Worm (Caenorhabditis elegans) whole organism, late embryonic: Measurements from ENCODE around the gene F35B3.3.

ENCODE experiments used
- C08G9.2 ChIP-seq: sonication (generic microtip); optimal IDR thresholded peaks from 2 replicates; lab custom pipeline; 2016; ENCODE audit warnings: mild to moderate bottlenecking, missing genetic modification characterization, moderate library complexity, missing compliant biosample characterization
- F13H6.1 ChIP-seq: sonication (generic microtip); optimal IDR thresholded peaks from 2 replicates; lab custom pipeline; 2016; ENCODE audit warnings: missing genetic modification characterization, missing compliant biosample characterization
- T23F11.4 ChIP-seq: fragments of 200-800 bp; sonication (Bioruptor generic); optimal IDR thresholded peaks from 2 replicates; lab custom pipeline; 2018; ENCODE audit warnings: mild to moderate bottlenecking, missing genetic modification characterization, missing compliant biosample characterization
- Y22D7AL.16 ChIP-seq: sonication (generic microtip); optimal IDR thresholded peaks from 2 replicates; lab custom pipeline; 2016; ENCODE audit warnings: missing genetic modification characterization, missing compliant biosample characterization
- ama-1 ChIP-seq: fragments of 150-350 bp; optimal IDR thresholded peaks from 2 replicates; lab custom pipeline; 2014
- ceh-14 ChIP-seq: sonication (generic microtip); optimal IDR thresholded peaks from 2 replicates; lab custom pipeline; 2016; ENCODE audit warnings: missing genotype, missing genetic modification characterization, missing compliant biosample characterization
- ceh-18 ChIP-seq: sonication (generic microtip); optimal IDR thresholded peaks from 2 replicates; lab custom pipeline; 2016; ENCODE audit warnings: missing genetic modification characterization, missing compliant biosample characterization
- ceh-22 ChIP-seq: sonication (generic microtip); optimal IDR thresholded peaks from 2 replicates; lab custom pipeline; 2017; ENCODE audit warnings: missing biosample characterization, missing genetic modification characterization
- ceh-24 ChIP-seq: sonication (generic microtip); optimal IDR thresholded peaks from 2 replicates; lab custom pipeline; 2016; ENCODE audit warnings: mild to moderate bottlenecking, missing genetic modification characterization, missing compliant biosample characterization
- ceh-31 ChIP-seq: sonication (generic microtip); optimal IDR thresholded peaks from 2 replicates; lab custom pipeline; 2016; ENCODE audit warnings: missing genetic modification characterization, missing compliant biosample characterization
- ceh-34 ChIP-seq: sonication (generic microtip); optimal IDR thresholded peaks from 2 replicates; lab custom pipeline; 2016; ENCODE audit warnings: mild to moderate bottlenecking, missing genetic modification characterization, missing compliant biosample characterization
- ceh-45 ChIP-seq: fragments of 200-800 bp; sonication (Bioruptor generic); IDR thresholded peaks from 2 replicates; pipeline ENCODE4 v1.3.6; 2022; ENCODE audit warnings: missing genetic modification reagents, missing genetic modification characterization, missing compliant biosample characterization
- ceh-48 ChIP-seq: sonication (generic microtip); optimal IDR thresholded peaks from 2 replicates; lab custom pipeline; 2016; ENCODE audit warnings: missing genetic modification characterization, inconsistent platforms, missing compliant biosample characterization
- che-1 ChIP-seq: sonication (generic microtip); optimal IDR thresholded peaks from 2 replicates; lab custom pipeline; 2016; ENCODE audit warnings: mild to moderate bottlenecking, missing genetic modification characterization, missing compliant biosample characterization
- elt-2 ChIP-seq: sonication (generic microtip); optimal IDR thresholded peaks from 2 replicates; lab custom pipeline; 2016; ENCODE audit warnings: missing genetic modification reagents, missing genetic modification characterization, missing compliant biosample characterization
- eyg-1 ChIP-seq: sonication (generic microtip); optimal IDR thresholded peaks from 2 replicates; lab custom pipeline; 2016; ENCODE audit warnings: missing genotype, missing genetic modification characterization, missing compliant biosample characterization
- fax-1 ChIP-seq: sonication (generic microtip); optimal IDR thresholded peaks from 2 replicates; lab custom pipeline; 2016; ENCODE audit warnings: missing genotype, missing genetic modification characterization, missing compliant biosample characterization
- gmeb-2 ChIP-seq: sonication (generic microtip); optimal IDR thresholded peaks from 2 replicates; lab custom pipeline; 2016; ENCODE audit warnings: missing genetic modification characterization, inconsistent platforms, missing compliant biosample characterization
- hlh-30 ChIP-seq: sonication (generic microtip); optimal IDR thresholded peaks from 2 replicates; lab custom pipeline; 2017; ENCODE audit warnings: antibody characterized with exemption, missing genetic modification characterization, missing compliant biosample characterization; ENCODE audit not compliant: insufficient read depth
- hlh-6 ChIP-seq: sonication (generic microtip); optimal IDR thresholded peaks from 2 replicates; lab custom pipeline; 2016; ENCODE audit warnings: missing genotype, missing genetic modification characterization, missing compliant biosample characterization
- hlh-8 ChIP-seq: sonication (generic microtip); optimal IDR thresholded peaks from 2 replicates; lab custom pipeline; 2016; ENCODE audit warnings: missing genotype, missing genetic modification characterization, missing compliant biosample characterization
- lin-11 ChIP-seq: fragments of 200-800 bp; sonication (Bioruptor generic); optimal IDR thresholded peaks from 2 replicates; lab custom pipeline; 2018; ENCODE audit warnings: mild to moderate bottlenecking, missing genetic modification characterization, missing compliant biosample characterization
- madf-2 ChIP-seq: sonication (generic microtip); optimal IDR thresholded peaks from 2 replicates; lab custom pipeline; 2017; ENCODE audit warnings: missing genetic modification characterization, missing compliant biosample characterization
- mec-3 ChIP-seq: sonication (generic microtip); optimal IDR thresholded peaks from 2 replicates; lab custom pipeline; 2016; ENCODE audit warnings: borderline replicate concordance, missing genetic modification characterization, missing compliant biosample characterization
- nhr-232 ChIP-seq: sonication (generic microtip); optimal IDR thresholded peaks from 2 replicates; lab custom pipeline; 2016; ENCODE audit warnings: missing genetic modification characterization, missing compliant biosample characterization
- pag-3 ChIP-seq: sonication (generic microtip); optimal IDR thresholded peaks from 2 replicates; lab custom pipeline; 2016; ENCODE audit warnings: missing compliant biosample characterization, missing genetic modification characterization, borderline replicate concordance
- pha-4 ChIP-seq: fragments of 150-350 bp; optimal IDR thresholded peaks from 2 replicates; lab custom pipeline; 2018; ENCODE audit warnings: missing biosample characterization, missing genetic modification reagents, missing genetic modification characterization
- tbx-2 ChIP-seq: sonication (generic microtip); optimal IDR thresholded peaks from 2 replicates; lab custom pipeline; 2016; ENCODE audit warnings: missing genetic modification characterization, missing compliant biosample characterization
- unc-55 ChIP-seq: sonication (generic microtip); optimal IDR thresholded peaks from 2 replicates; lab custom pipeline; 2017; ENCODE audit warnings: missing biosample characterization, missing genetic modification reagents, missing genetic modification characterization
- unc-86 ChIP-seq: sonication (generic microtip); optimal IDR thresholded peaks from 2 replicates; lab custom pipeline; 2016; ENCODE audit warnings: missing genetic modification characterization, missing compliant biosample characterization

F35B3.3 gene

DNA sequence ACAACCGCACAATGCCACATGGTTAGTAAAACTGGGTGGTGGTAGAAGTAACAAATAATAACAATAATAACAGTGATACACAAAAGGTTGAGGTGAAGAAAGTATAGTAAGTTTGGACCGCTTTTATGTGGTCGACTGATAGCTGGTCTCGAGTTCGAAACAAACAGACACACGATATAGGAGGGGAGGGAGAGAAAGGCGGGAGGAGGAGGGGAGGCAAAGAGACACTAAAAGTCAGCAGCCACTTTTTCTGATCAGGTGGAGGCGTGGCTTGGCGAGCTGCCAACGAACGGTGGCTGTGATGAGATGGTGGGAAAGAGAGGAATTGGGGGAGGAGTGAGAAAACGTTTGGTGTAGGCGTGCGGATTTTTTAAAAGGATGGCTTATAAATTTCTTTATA, 45.1 kb downstream of the F35B3.3 start:
- TF ChIP-seq eyg-1 (tag; lab: Kevin White, UChicago) (no peak), ama-1 (lab: Kevin White, UChicago) (no peak), che-1 (tag; lab: Kevin White, UChicago) (no peak), ceh-22 (tag; lab: Kevin White, UChicago) (no peak), ceh-18 (tag; lab: Kevin White, UChicago) (no peak), lin-11 (tag; lab: Kevin White, UChicago) (no peak), T23F11.4 (GFP tag; lab: Kevin White, UChicago) (no peak), pag-3 (tag; lab: Kevin White, UChicago) (no peak)

DNA sequence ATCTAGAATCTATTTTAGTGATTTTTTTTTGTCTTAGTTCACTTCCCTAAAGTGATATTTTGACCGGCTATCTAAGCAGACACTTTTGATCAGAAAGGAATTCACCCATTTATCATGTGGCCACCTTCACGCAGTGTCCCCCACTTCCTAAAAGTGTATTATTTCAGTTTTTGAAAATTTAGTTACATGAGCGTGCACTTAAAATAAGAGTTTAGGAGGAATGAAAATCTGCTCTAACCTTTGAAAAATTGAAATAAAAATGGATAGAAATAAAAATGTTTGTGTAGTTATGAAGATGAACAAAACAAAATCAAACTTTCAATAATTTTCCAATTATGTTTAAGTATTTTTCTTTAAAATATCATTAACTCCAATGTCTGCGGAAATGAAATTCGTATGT, 46.5 kb downstream of the F35B3.3 start:
- TF ChIP-seq che-1 (tag; lab: Kevin White, UChicago) (no peak), ceh-24 (no peak), hlh-6 (no peak), pha-4 (tag; lab: Kevin White, UChicago) (no peak), gmeb-2 (tag; lab: Kevin White, UChicago) (no peak), nhr-232 (tag; lab: Kevin White, UChicago) (no peak), elt-2 (tag; lab: Kevin White, UChicago) (no peak), ceh-14 (tag; lab: Kevin White, UChicago) (no peak), tbx-2 (no peak), Y22D7AL.16 (no peak), ceh-45 (GFP tag; lab: Robert Waterston, UW) (no peak), T23F11.4 (GFP tag; lab: Kevin White, UChicago) (no peak), F13H6.1 (no peak)

DNA sequence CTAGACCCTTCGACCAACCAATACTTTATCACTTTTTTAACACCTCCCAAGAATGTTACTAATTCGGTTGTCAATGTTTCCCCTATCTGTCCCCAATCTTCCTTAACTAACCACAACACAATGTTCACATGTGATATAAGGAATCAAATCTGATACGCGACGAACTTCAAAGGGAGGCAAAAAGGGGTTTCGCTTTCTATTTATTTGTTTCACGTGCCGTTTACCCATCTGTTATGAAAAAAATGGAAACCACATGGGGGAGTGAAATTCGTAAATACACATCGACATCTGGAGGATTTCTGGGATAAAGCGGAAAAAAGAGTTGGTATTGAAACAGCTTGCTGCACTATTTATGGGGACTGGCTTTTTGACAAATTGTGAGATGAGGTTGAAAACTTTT, 48.9 kb downstream of the F35B3.3 start:
- TF ChIP-seq hlh-8 (tag; lab: Kevin White, UChicago) = peak; percentile 77
- TF ChIP-seq C08G9.2 = no peak

DNA sequence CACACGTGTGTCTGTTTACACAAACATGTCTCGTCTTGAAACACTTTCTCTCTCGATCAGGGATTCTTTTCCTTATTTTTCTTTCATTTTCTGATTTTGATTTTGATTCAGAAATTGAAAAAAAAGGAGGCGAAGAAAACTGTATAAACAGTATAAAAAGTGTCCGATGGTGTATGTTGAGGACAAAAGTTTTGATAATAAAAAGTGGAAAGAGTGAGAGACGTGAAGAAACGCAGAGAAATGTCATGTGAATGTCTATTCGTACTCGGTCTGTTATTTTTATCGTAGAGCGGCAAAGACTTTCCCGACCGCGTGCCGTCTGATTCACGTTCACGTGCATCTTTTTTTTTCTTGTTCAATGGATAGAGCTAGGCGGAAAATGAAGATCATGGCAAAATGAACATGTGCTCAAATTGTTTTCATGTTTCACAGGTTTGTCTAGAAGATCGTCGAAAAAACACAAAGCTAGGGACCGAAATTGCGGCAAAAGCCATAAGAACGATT, 50.5 kb downstream of the F35B3.3 start:
- TF ChIP-seq mec-3 (no peak), elt-2 (tag; lab: Kevin White, UChicago) (peak; percentile 48), unc-86 (tag; lab: Kevin White, UChicago) (no peak), ceh-48 (tag; lab: Kevin White, UChicago) (no peak), T23F11.4 (GFP tag; lab: Kevin White, UChicago) (no peak), ceh-22 (tag; lab: Kevin White, UChicago) (no peak), hlh-30 (tag; lab: Kevin White, UChicago) (peak; percentile 42), fax-1 (tag; lab: Kevin White, UChicago) (no peak), madf-2 (tag; lab: Kevin White, UChicago) (no peak), ceh-31 (tag; lab: Kevin White, UChicago) (no peak), unc-55 (GFP tag; lab: Kevin White, UChicago) (no peak)

DNA sequence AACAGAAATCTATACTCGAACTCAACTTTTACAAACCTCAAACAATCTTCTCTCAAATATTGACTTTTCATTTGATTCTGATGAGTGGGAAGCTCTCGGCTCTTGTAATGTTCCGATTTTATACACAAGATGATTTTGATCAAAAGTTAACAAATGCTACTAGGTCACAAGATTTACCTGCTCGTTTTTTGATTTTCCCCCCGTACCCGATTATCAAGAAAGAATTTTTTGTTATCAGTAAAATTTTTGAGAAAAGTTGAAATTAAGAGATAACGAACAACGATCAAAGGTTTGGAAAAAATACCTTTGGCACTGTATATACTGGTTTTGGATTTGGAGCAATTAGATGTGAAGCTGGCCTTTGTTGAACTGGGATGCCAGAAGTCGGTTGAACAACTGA, 51.6 kb downstream of the F35B3.3 start:
- peak; percentile 36 for TF ChIP-seq elt-2 (tag; lab: Kevin White, UChicago)
- no peak for TF ChIP-seq gmeb-2 (tag; lab: Kevin White, UChicago)

DNA sequence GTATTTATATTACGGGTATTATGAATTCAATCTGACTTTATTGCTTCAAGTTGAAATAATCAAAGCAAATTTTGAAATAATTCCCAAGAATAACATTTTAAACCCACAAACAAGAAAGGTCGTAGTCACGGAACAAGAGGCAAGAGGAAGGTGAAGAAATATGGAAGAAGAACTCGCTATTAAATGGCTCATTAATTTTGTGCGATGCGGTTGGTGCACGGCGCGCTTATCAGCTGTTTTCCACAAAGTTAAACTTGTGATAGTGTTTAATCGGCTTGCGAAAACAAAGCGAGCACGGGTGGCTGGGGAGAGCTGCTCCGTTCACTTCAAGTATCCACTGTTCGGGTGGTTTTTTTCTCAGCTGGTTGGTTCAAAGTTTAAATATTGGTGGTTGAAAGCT, 53.7 kb downstream of the F35B3.3 start:
- no peak for TF ChIP-seq F13H6.1
- peak; percentile 29 for TF ChIP-seq elt-2 (tag; lab: Kevin White, UChicago)
- TF ChIP-seq ceh-34 = no peak
